Worm (Caenorhabditis elegans) whole organism, early embryonic: Measurements from ENCODE around the gene T24A6.17.
"Not testable (repeated sequence)": the region's sequence is repeated elsewhere in the genome, so short reads cannot be mapped to it uniquely, and the experiment has no call there.

Source experiments
- B0310.2 ChIP-seq: sonication (generic microtip); optimal IDR thresholded peaks from 2 replicates; lab custom pipeline; 2016; ENCODE audit warnings: mild to moderate bottlenecking, missing genetic modification characterization, missing compliant biosample characterization
- F13C5.2 ChIP-seq: sonication (generic microtip); optimal IDR thresholded peaks from 2 replicates; lab custom pipeline; 2017; ENCODE audit warnings: mild to moderate bottlenecking, missing genetic modification characterization, inconsistent platforms, missing compliant biosample characterization
- aly-1 ChIP-seq: sonication (generic microtip); optimal IDR thresholded peaks from 2 replicates; lab custom pipeline; 2016; ENCODE audit warnings: missing genetic modification characterization, missing compliant biosample characterization
- ama-1 ChIP-seq: fragments of 150-350 bp; optimal IDR thresholded peaks from 2 replicates; lab custom pipeline; 2014
- ceh-13 ChIP-seq: fragments of 200-800 bp; sonication (Bioruptor generic); optimal IDR thresholded peaks from 2 replicates; lab custom pipeline; 2018; ENCODE audit warnings: mild to moderate bottlenecking, missing genetic modification characterization, missing compliant biosample characterization
- ceh-36 ChIP-seq: sonication (generic microtip); optimal IDR thresholded peaks from 2 replicates; lab custom pipeline; 2016; ENCODE audit warnings: missing genetic modification characterization, inconsistent platforms, missing compliant biosample characterization
- ets-7 ChIP-seq: sonication (generic microtip); optimal IDR thresholded peaks from 2 replicates; lab custom pipeline; 2016; ENCODE audit warnings: missing genotype, missing genetic modification characterization, missing compliant biosample characterization
- flt-1 ChIP-seq: fragments of 200-800 bp; sonication (Bioruptor generic); IDR thresholded peaks from 2 replicates; pipeline ENCODE4 v1.3.6; 2022; ENCODE audit warnings: missing genetic modification characterization, missing compliant biosample characterization
- hmbx-1 ChIP-seq: sonication (generic microtip); optimal IDR thresholded peaks from 2 replicates; lab custom pipeline; 2016; ENCODE audit warnings: mild to moderate bottlenecking, missing genetic modification characterization, missing compliant biosample characterization
- hmg-4 ChIP-seq: fragments of 200-800 bp; sonication (Bioruptor generic); optimal IDR thresholded peaks from 2 replicates; lab custom pipeline; 2018; ENCODE audit warnings: mild to moderate bottlenecking, missing genetic modification characterization, missing compliant biosample characterization
- hnd-1 ChIP-seq: sonication (generic microtip); optimal IDR thresholded peaks from 2 replicates; lab custom pipeline; 2016; ENCODE audit warnings: missing genetic modification characterization, missing compliant biosample characterization
- pes-1 ChIP-seq: fragments of 200-800 bp; sonication (Bioruptor generic); IDR thresholded peaks from 2 replicates; pipeline ENCODE4 v1.3.6; 2022; ENCODE audit warnings: missing genetic modification reagents, missing genetic modification characterization, missing compliant biosample characterization
- scrt-1 ChIP-seq: fragments of 200-800 bp; sonication (Bioruptor generic); IDR thresholded peaks from 2 replicates; pipeline ENCODE4 v1.3.6; 2022; ENCODE audit warnings: missing genetic modification characterization, missing compliant biosample characterization
- sea-1 ChIP-seq: fragments of 200-800 bp; sonication (Bioruptor generic); conservative IDR thresholded peaks from 2 replicates; pipeline ENCODE4 v1.3.6; 2022; ENCODE audit warnings: missing genetic modification characterization, missing compliant biosample characterization
- tbx-11 ChIP-seq: fragments of 200-800 bp; sonication (Bioruptor generic); IDR thresholded peaks from 2 replicates; pipeline ENCODE4 v1.3.6; 2022; ENCODE audit warnings: missing genetic modification characterization, missing compliant biosample characterization
- tbx-37 ChIP-seq: fragments of 200-800 bp; sonication (Bioruptor generic); conservative IDR thresholded peaks from 2 replicates; pipeline ENCODE4 v1.3.6; 2022; ENCODE audit warnings: missing genetic modification reagents, missing genetic modification characterization, missing compliant biosample characterization
- tra-4 ChIP-seq: sonication (generic microtip); optimal IDR thresholded peaks from 2 replicates; lab custom pipeline; 2017; ENCODE audit warnings: missing genetic modification characterization, missing compliant biosample characterization

Gene T24A6.17

DNA sequence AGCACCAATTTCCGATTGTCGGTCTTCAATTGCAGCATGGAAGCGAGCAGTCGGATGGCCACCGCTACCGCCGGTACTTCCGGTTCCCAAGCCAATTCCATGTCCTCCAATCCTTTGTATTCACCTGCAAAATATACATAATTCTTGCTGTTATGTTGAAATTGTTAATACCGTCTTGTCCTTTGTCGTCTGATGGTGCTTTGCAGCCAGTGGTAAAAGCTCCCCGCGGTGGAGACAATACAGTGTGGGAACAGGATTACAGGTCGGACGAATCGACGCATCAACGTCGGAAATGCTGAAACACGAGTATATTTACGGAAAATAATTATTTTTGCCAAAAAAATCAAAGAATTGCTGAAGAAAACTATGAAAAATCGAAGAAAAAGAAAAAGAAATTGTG lies at the start of gene T24A6.17:
TSS of gene T24A6.17 (minus strand) at position 101 of the 400 bp plus-strand sequence.
- TF ChIP-seq scrt-1 (GFP tag; lab: Robert Waterston, UW); hmbx-1 (tag; lab: Kevin White, UChicago); ceh-13: not testable (repeated sequence)

DNA sequence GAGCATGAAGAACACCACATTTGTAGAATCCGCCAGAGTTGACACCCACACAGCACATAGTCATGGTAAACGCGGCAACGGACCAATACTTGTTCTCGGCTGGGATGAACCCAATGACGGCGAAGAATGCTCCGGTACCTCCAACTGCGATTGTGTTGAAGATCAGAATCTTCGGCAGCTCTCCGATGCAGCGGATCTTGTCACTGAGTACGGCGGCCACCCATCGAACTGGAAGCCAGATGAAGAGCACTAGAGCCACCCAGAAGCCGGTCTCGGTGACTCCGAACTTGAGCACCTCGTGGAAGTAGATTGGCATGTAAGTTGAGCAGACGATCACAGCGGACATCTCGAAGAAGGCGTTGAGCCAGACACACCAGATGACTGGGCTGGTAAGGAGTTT lies 48.8 kb upstream of the T24A6.17 start:
- TF ChIP-seq pes-1: no peak
- no peak for TF ChIP-seq flt-1
- TF ChIP-seq ets-7: no peak
- no peak for TF ChIP-seq tra-4
- TF ChIP-seq tbx-11 (GFP tag; lab: Robert Waterston, UW): no peak
- TF ChIP-seq ceh-13: no peak
- no peak for TF ChIP-seq ama-1 (lab: Kevin White, UChicago)
- no peak for TF ChIP-seq sea-1 (GFP tag; lab: Robert Waterston, UW)
- no peak for TF ChIP-seq tbx-37 (GFP tag; lab: Robert Waterston, UW)
- no peak for TF ChIP-seq F13C5.2 (tag; lab: Kevin White, UChicago)
- TF ChIP-seq scrt-1 (GFP tag; lab: Robert Waterston, UW): no peak
- TF ChIP-seq B0310.2 (tag; lab: Kevin White, UChicago): no peak
- no peak for TF ChIP-seq ceh-36 (tag; lab: Kevin White, UChicago)
- TF ChIP-seq hmbx-1 (tag; lab: Kevin White, UChicago): no peak
- no peak for TF ChIP-seq hmg-4 (GFP tag; lab: Kevin White, UChicago)
- no peak for TF ChIP-seq hnd-1 (tag; lab: Kevin White, UChicago)
- TF ChIP-seq aly-1: no peak

DNA sequence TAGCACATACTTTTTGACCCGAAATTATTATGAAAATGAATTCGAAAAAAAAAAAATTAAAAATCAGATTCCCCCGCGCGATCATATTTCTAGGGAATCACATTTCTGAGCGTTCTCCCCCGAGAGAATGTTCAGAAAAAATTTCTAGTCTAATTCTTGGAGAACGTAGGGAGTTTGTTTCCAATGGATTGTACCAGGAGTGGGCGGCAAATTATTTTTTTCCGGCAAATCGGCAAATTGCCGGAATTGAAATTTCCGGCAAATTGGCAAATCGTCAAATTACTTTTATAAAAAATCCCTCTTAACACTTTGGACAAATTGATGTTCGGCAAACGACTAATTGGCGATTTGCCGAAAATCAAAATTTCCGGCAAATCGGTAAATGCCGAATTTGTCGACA lies 47.4 kb upstream of the T24A6.17 start, which contains the start of gene T22F3.10:
TSS of gene T22F3.10 (minus strand) at position 101 of the 400 bp plus-strand sequence.
- TF ChIP-seq tbx-11 (GFP tag; lab: Robert Waterston, UW) (no peak), hmbx-1 (tag; lab: Kevin White, UChicago) (no peak), ets-7 (no peak), aly-1 (no peak), pes-1 (no peak), hmg-4 (GFP tag; lab: Kevin White, UChicago) (no peak), ceh-13 (no peak), tbx-37 (GFP tag; lab: Robert Waterston, UW) (no peak), F13C5.2 (tag; lab: Kevin White, UChicago) (no peak)

DNA sequence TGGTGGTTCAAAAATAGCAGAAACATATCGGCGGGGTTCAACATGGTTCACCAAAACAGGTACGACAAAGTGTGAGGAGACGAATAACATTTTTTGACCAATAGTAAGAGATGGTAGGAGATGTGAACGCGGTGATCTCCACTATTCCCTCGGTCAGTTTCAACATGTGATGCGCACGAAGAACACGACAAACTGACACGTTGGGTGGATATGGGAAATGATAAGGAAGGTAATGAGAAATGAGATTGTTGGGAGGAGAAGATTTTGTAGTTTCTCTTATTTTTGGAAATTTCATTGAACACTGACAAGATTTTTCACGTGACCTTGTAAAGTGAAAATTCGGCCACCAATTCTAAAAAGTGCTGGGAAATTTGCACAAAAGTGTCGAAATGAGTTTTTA lies 46.5 kb upstream of the T24A6.17 start:
- TF ChIP-seq ceh-13: no peak
- TF ChIP-seq sea-1 (GFP tag; lab: Robert Waterston, UW): no peak
- no peak for TF ChIP-seq ets-7
- no peak for TF ChIP-seq aly-1
- no peak for TF ChIP-seq tra-4
- no peak for TF ChIP-seq ceh-36 (tag; lab: Kevin White, UChicago)
- no peak for TF ChIP-seq F13C5.2 (tag; lab: Kevin White, UChicago)
- no peak for TF ChIP-seq pes-1
- TF ChIP-seq hnd-1 (tag; lab: Kevin White, UChicago): no peak
- no peak for TF ChIP-seq tbx-37 (GFP tag; lab: Robert Waterston, UW)
- no peak for TF ChIP-seq hmg-4 (GFP tag; lab: Kevin White, UChicago)
- TF ChIP-seq tbx-11 (GFP tag; lab: Robert Waterston, UW): no peak
- TF ChIP-seq ama-1 (lab: Kevin White, UChicago): no peak

DNA sequence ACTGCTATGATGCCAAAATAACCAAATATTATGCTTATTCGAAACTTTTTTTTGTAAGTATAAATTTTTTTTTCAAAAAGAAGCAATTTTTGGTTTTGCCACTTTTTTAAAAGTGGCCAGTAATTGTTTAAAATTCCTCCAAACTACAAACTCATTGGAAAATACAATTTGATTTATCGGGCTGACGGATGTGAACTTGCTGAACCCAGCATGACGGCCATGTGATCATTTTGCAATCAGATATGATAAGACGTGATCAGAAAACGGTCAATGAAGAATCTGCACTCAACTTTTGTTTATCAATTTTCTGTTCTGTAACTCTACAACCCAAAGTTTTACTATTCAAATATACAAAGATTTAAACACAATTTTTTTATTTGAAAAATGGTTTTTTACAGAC lies 42.2 kb upstream of the T24A6.17 start:
- TF ChIP-seq ceh-13 (no peak), ceh-36 (tag; lab: Kevin White, UChicago) (no peak), tbx-11 (GFP tag; lab: Robert Waterston, UW) (no peak), aly-1 (no peak), scrt-1 (GFP tag; lab: Robert Waterston, UW) (no peak), pes-1 (no peak), sea-1 (GFP tag; lab: Robert Waterston, UW) (no peak), flt-1 (no peak), tra-4 (no peak), tbx-37 (GFP tag; lab: Robert Waterston, UW) (no peak), ets-7 (no peak), hmbx-1 (tag; lab: Kevin White, UChicago) (no peak), hnd-1 (tag; lab: Kevin White, UChicago) (no peak), B0310.2 (tag; lab: Kevin White, UChicago) (no peak), ama-1 (lab: Kevin White, UChicago) (no peak), hmg-4 (GFP tag; lab: Kevin White, UChicago) (no peak), F13C5.2 (tag; lab: Kevin White, UChicago) (no peak)

DNA sequence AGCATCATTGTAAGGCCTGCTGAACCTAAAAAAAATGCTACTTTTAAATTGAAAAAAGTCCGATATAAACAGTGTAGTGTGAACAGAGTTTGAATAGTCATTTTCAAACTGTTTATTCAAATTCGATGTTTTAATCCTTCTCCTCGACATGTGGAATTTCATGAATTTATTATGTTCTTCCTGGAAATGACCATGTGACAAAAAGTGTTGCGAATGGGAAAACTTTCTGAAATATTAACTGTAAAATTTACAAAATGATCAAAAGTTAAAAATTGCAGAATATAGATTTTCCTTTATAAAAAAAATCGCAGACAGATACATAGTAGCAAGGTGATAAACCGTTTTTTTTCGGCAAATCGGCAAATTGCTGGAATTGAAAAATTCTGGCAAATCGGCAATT lies 41.1 kb upstream of the T24A6.17 start, which contains the start of gene T22F3.8:
TSS of gene T22F3.8 (minus strand) at position 101 of the 400 bp plus-strand sequence.
- no peak for TF ChIP-seq pes-1
- no peak for TF ChIP-seq ama-1 (lab: Kevin White, UChicago)
- TF ChIP-seq F13C5.2 (tag; lab: Kevin White, UChicago): no peak
- no peak for TF ChIP-seq tbx-37 (GFP tag; lab: Robert Waterston, UW)
- no peak for TF ChIP-seq B0310.2 (tag; lab: Kevin White, UChicago)
- no peak for TF ChIP-seq aly-1
- no peak for TF ChIP-seq hmbx-1 (tag; lab: Kevin White, UChicago)
- TF ChIP-seq tbx-11 (GFP tag; lab: Robert Waterston, UW): no peak
- no peak for TF ChIP-seq ceh-36 (tag; lab: Kevin White, UChicago)
- TF ChIP-seq ceh-13: no peak
- no peak for TF ChIP-seq hmg-4 (GFP tag; lab: Kevin White, UChicago)

DNA sequence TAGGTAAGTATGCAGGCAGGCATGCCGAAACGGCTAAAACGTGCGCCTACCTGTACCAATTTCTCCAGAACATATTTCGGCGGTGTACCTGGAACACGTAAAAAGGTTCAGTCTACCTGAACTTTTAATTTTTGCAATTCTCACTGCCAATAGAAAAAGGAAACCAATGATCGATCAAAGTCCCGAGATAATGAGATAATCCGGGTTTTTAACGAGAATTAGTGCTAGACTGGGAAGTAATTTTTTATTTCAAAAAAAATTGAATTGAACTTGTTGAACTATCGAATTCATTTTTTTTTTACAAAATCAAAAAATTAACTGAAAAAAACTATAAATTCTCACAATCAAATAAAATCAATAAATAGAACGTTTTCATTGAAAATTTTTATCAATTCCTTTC lies 36.3 kb upstream of the T24A6.17 start, which contains the start of gene T22F3.7:
TSS of gene T22F3.7 (minus strand) at position 101 of the 400 bp plus-strand sequence.
- TF ChIP-seq B0310.2 (tag; lab: Kevin White, UChicago): no peak
- TF ChIP-seq hmbx-1 (tag; lab: Kevin White, UChicago): no peak
- no peak for TF ChIP-seq hmg-4 (GFP tag; lab: Kevin White, UChicago)
- TF ChIP-seq flt-1: no peak
- TF ChIP-seq tbx-37 (GFP tag; lab: Robert Waterston, UW): no peak
- no peak for TF ChIP-seq aly-1
- no peak for TF ChIP-seq tbx-11 (GFP tag; lab: Robert Waterston, UW)
- TF ChIP-seq scrt-1 (GFP tag; lab: Robert Waterston, UW): no peak
- TF ChIP-seq hnd-1 (tag; lab: Kevin White, UChicago): no peak
- TF ChIP-seq sea-1 (GFP tag; lab: Robert Waterston, UW): no peak
- TF ChIP-seq F13C5.2 (tag; lab: Kevin White, UChicago): no peak
- TF ChIP-seq ceh-36 (tag; lab: Kevin White, UChicago): no peak
- TF ChIP-seq pes-1: no peak
- TF ChIP-seq ceh-13: no peak
- TF ChIP-seq ets-7: no peak
